Worm (Caenorhabditis elegans): ENCODE measurements around the gene Y43C5A.3.
A peak's percentile ranks its signal among the peaks of the same experiment; 100 is the strongest.
"Not testable (repeated sequence)": the region's sequence is repeated elsewhere in the genome, so short reads cannot be mapped to it uniquely, and the experiment has no call there.

Gene Y43C5A.3

ce11 chrIV:10310329-10310728, 36.5 kb downstream of the Y43C5A.3 start, which contains the start of gene R09E10.8:
Gene R09E10.8, minus strand, starts transcription at chrIV:10310429.
- TF ChIP-seq irx-1 (tag; optimal IDR thresholded peaks at IDR 0.05) = no peak

ce11 chrIV:10311115-10311514, 37.3 kb downstream of the Y43C5A.3 start:
- TF ChIP-seq grh-1 (GFP tag; IDR thresholded peaks at IDR 0.05) (no peak), efl-1 (optimal IDR thresholded peaks at IDR 0.05) (no peak), efl-1 (GFP tag; optimal IDR thresholded peaks at IDR 0.05 in 1 of 2) (peak in 1 of 2 experiments; percentile 67)

ce11 chrIV:10313565-10313964, 39.7 kb downstream of the Y43C5A.3 start, which contains the start of gene acs-18:
Gene acs-18, minus strand, starts transcription at chrIV:10313665.
- TF ChIP-seq dpl-1 (GFP tag; optimal IDR thresholded peaks at IDR 0.05) = no peak
- TF ChIP-seq tbx-2 (tag; optimal IDR thresholded peaks at IDR 0.05) = no peak
- no peak for TF ChIP-seq ceh-82 (tag; optimal IDR thresholded peaks at IDR 0.05)
- TF ChIP-seq zag-1 (tag; optimal IDR thresholded peaks at IDR 0.05) = no peak
- no peak for TF ChIP-seq nhr-71 (tag; optimal IDR thresholded peaks at IDR 0.05)
- no peak for TF ChIP-seq alr-1 (tag; optimal IDR thresholded peaks at IDR 0.05; ENCODE audit: borderline replicate concordance)
- no peak for TF ChIP-seq ztf-11 (tag; optimal IDR thresholded peaks at IDR 0.05)
- no peak for TF ChIP-seq lsy-2 (tag; optimal IDR thresholded peaks at IDR 0.05)
- no peak for TF ChIP-seq snpc-4 (tag; optimal IDR thresholded peaks at IDR 0.05)
- no peak for TF ChIP-seq aly-2 (tag; optimal IDR thresholded peaks at IDR 0.05)

- TF ChIP-seq lin-35 (GFP tag; optimal IDR thresholded peaks at IDR 0.05) (no peak), skn-1 (tag; optimal IDR thresholded peaks at IDR 0.05) (no peak), sptf-1 (tag; optimal IDR thresholded peaks at IDR 0.05) (no peak), fkh-8 (tag; optimal IDR thresholded peaks at IDR 0.05) (no peak), lin-15B (tag; optimal IDR thresholded peaks at IDR 0.05) (no peak), ces-1 (GFP tag; optimal IDR thresholded peaks at IDR 0.05) (no peak)
These were observed 44.4 kb downstream of the Y43C5A.3 start, which contains the start of gene R09E10.2 for ce11 chrIV:10318199-10318598. Gene R09E10.2, minus strand, starts transcription at chrIV:10318299.

ce11 chrIV:10322650-10323049, 48.8 kb downstream of the Y43C5A.3 start, which contains the start of gene R09E10.1:
Gene R09E10.1, minus strand, starts transcription at chrIV:10322750.
- TF ChIP-seq efl-1 (optimal IDR thresholded peaks at IDR 0.05); efl-1 (GFP tag; optimal IDR thresholded peaks at IDR 0.05 in 1 of 2); pag-3 (tag; optimal IDR thresholded peaks at IDR 0.05; ENCODE audit: borderline replicate concordance, insufficient read depth); lin-15B (tag; optimal IDR thresholded peaks at IDR 0.05): not testable (repeated sequence)

All from whole organism, L1 larva.